Worm (Caenorhabditis elegans) whole organism, early embryonic: ENCODE results near the gene mes-6.

Source experiments
- ama-1 ChIP-seq: fragments of 150-350 bp; optimal IDR thresholded peaks from 2 replicates; lab custom pipeline; 2014
- flt-1 ChIP-seq: fragments of 200-800 bp; sonication (Bioruptor generic); IDR thresholded peaks from 2 replicates; pipeline ENCODE4 v1.3.6; 2022; ENCODE audit warnings: missing genetic modification characterization, missing compliant biosample characterization
- hnd-1 ChIP-seq: sonication (generic microtip); optimal IDR thresholded peaks from 2 replicates; lab custom pipeline; 2016; ENCODE audit warnings: missing genetic modification characterization, missing compliant biosample characterization
- scrt-1 ChIP-seq: fragments of 200-800 bp; sonication (Bioruptor generic); IDR thresholded peaks from 2 replicates; pipeline ENCODE4 v1.3.6; 2022; ENCODE audit warnings: missing genetic modification characterization, missing compliant biosample characterization
- tra-4 ChIP-seq: sonication (generic microtip); optimal IDR thresholded peaks from 2 replicates; lab custom pipeline; 2017; ENCODE audit warnings: missing genetic modification characterization, missing compliant biosample characterization

DNA sequence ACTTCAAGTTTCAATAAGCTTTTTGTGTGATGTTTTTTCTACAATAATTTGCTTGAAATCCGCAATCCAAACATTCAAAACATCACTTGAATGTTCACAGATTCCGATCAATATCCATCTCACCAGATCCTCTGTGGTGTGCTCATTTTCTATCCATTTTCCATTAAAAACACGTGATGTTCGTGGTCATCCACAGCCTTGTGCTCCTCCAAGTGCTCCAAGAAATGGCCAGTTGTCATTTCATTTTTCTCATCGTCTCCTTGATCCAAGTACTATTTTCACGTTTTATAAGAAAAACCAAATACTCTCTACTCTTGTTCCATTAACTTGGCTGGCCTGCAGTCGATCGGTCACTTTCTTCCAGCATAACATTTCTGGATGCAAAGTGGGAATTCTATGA, 34.9 kb upstream of the mes-6 start:
- TF ChIP-seq ama-1 (lab: Kevin White, UChicago) (no peak), tra-4 (tag; lab: Kevin White, UChicago) (no peak), scrt-1 (no peak), flt-1 (GFP tag; lab: Robert Waterston, UW) (no peak), hnd-1 (tag; lab: Kevin White, UChicago) (no peak)
